Worm (Caenorhabditis elegans): ENCODE data around the gene ddl-3.
"Not testable (repeated sequence)": the region's sequence is repeated elsewhere in the genome, so short reads cannot be mapped to it uniquely, and the experiment has no call there.

ddl-3 gene

DNA sequence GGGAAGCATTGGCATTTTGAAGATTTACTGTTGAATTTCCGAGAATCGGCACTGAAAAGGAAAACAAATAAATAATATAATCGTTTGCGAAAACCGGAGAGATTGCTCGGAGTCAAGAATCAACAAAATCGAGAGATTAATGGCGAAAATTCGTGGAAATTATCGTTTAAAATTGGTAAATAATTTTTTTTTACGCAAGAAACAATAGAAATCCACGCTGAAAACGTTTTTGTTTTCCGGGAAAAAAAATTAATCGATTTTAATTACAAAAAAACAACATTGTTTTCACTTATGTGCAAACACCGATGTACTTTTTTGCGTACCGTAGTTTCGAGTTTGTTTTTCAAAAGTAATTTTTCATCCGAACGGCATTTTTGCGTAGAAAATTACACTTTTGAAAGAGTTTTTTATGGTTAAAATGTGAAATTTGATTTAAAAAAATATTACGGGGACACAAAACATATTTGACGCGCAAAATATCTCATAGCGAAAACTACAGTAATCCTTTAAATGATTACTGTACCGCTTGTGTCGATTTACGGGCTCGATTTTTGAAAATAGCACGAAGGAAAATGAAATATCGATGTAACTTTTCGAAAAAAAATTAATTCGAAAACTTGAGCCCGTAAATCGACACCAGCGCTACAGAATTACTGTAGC is 33.4 kb downstream of the ddl-3 start, which contains the start of gene ctl-3:
TSS of gene ctl-3 (minus strand) at position 51 of the 660 bp plus-strand sequence.
- no peak for TF ChIP-seq ceh-16 (tag; optimal IDR thresholded peaks at IDR 0.05)
- TF ChIP-seq nhr-23 (tag; optimal IDR thresholded peaks at IDR 0.05): no peak
- TF ChIP-seq sea-2 (GFP tag; optimal IDR thresholded peaks at IDR 0.05): no peak
- TF ChIP-seq lsy-12 (tag; optimal IDR thresholded peaks at IDR 0.05): no peak
- TF ChIP-seq nhr-11 (tag; optimal IDR thresholded peaks at IDR 0.05): no peak
- TF ChIP-seq ztf-11 (tag; optimal IDR thresholded peaks at IDR 0.05): no peak
- TF ChIP-seq pha-4 (tag; optimal IDR thresholded peaks at IDR 0.05): no peak
- no peak for TF ChIP-seq hmg-11 (tag; optimal IDR thresholded peaks at IDR 0.05)
- TF ChIP-seq snpc-4 (tag; optimal IDR thresholded peaks at IDR 0.05): no peak
- no peak for TF ChIP-seq ceh-9 (tag; optimal IDR thresholded peaks at IDR 0.05)
- TF ChIP-seq nhr-28 (tag; optimal IDR thresholded peaks at IDR 0.05): no peak
- TF ChIP-seq daf-12 (tag; optimal IDR thresholded peaks at IDR 0.05): no peak
- no peak for TF ChIP-seq lin-15B (tag; optimal IDR thresholded peaks at IDR 0.05)
- TF ChIP-seq nhr-76 (tag; optimal IDR thresholded peaks at IDR 0.05): no peak
- no peak for TF ChIP-seq pqm-1 (tag; optimal IDR thresholded peaks at IDR 0.05)
- TF ChIP-seq eor-1 (tag; optimal IDR thresholded peaks at IDR 0.05): no peak
- TF ChIP-seq elt-2 (tag; optimal IDR thresholded peaks at IDR 0.05): no peak
- TF ChIP-seq mml-1 (tag; optimal IDR thresholded peaks at IDR 0.05): no peak
- no peak for TF ChIP-seq nhr-12 (tag; optimal IDR thresholded peaks at IDR 0.05)
- TF ChIP-seq fos-1 (tag; optimal IDR thresholded peaks at IDR 0.05): no peak

DNA sequence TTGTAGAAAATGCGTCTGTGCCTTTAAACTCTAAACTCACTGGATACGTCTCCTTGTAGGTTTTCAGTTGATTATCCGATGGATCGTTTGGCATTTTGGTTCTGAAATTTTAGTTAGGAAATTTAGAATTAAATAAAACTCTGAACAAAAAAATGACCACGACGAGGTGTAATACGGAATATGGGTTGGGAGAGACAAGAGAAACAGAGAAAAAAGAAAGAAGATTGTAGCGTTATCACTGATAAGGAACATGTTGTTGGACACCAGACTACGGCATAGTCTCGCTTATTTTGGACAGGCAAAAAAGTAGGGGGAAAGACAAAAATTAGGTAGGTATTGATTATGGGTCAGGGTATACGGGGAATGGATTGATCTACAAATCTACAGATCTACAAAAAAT is 38.1 kb downstream of the ddl-3 start, which contains the start of gene ctl-1:
TSS of gene ctl-1 (minus strand) at position 101 of the 400 bp plus-strand sequence.
- not testable (repeated sequence) for TF ChIP-seq aly-2, fos-1, lin-15B (tag; optimal IDR thresholded peaks at IDR 0.05)

DNA sequence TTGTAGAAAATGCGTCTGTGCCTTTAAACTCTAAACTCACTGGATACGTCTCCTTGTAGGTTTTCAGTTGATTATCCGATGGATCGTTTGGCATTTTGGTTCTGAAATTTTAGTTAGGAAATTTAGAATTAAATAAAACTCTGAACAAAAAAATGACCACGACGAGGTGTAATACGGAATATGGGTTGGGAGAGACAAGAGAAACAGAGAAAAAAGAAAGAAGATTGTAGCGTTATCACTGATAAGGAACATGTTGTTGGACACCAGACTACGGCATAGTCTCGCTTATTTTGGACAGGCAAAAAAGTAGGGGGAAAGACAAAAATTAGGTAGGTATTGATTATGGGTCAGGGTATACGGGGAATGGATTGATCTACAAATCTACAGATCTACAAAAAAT is 42.3 kb downstream of the ddl-3 start, which contains the start of gene ctl-2:
TSS of gene ctl-2 (minus strand) at position 101 of the 400 bp plus-strand sequence.
- not testable (repeated sequence) for TF ChIP-seq zag-1, R02D3.7, nhr-12 (tag; optimal IDR thresholded peaks at IDR 0.05)

DNA sequence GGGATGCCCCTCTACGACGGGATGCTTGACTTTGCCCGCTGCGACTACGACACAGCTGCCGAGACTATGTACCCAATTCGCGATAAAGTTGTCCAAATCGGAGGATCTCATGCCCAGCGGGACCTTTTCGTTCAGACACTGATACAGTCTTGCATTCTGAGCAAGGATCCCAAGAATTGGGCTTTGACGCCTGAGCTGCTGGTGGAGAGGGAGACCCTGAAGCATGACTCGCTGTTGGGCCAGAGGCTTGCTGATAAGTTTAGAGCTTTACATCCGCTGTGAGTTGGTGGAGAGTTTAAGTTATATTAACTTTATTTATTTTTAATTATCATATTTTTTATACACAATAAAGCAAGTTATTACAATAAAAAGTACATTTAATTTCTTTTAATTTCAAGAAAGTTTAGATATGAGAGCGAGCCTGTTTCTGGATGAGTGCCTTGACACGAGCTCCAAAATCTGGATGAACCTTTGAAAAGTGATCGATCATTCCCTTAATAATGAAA is 44.9 kb downstream of the ddl-3 start:
- TF ChIP-seq unc-39 (tag; optimal IDR thresholded peaks at IDR 0.05) (no peak), nhr-77 (tag; optimal IDR thresholded peaks at IDR 0.05) (no peak), fkh-10 (GFP tag; optimal IDR thresholded peaks at IDR 0.05) (no peak), elt-2 (tag; optimal IDR thresholded peaks at IDR 0.05) (peak; percentile 20), elt-1 (tag; optimal IDR thresholded peaks at IDR 0.05) (no peak), aly-2 (tag; optimal IDR thresholded peaks at IDR 0.05) (no peak), ceh-9 (tag; optimal IDR thresholded peaks at IDR 0.05) (no peak), egl-27 (tag; optimal IDR thresholded peaks at IDR 0.05) (no peak)

DNA sequence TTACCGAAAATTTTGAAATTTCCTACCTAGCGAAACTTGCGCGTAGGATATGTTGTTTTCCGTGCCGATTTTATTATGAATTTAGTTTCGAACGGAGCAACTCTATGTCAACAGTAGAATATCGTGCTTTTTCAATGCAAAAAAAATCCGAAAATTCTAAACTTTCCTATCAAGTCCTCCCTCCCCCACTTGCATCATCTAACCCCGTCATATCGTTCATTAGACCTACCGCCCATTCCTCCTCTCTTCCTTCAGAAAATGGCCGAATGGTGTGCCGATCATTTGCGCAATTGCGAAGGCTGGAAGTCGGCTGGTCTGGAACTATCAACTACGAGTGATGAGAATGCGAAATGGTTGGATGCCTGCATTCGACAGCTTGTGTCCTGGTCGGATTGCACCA is 47.2 kb downstream of the ddl-3 start, which contains the start of gene Y54G11A.7:
TSS of gene Y54G11A.7 (plus strand) at position 256 of the 400 bp plus-strand sequence.
- TF ChIP-seq elt-2 (tag; optimal IDR thresholded peaks at IDR 0.05): peak; percentile 36

DNA sequence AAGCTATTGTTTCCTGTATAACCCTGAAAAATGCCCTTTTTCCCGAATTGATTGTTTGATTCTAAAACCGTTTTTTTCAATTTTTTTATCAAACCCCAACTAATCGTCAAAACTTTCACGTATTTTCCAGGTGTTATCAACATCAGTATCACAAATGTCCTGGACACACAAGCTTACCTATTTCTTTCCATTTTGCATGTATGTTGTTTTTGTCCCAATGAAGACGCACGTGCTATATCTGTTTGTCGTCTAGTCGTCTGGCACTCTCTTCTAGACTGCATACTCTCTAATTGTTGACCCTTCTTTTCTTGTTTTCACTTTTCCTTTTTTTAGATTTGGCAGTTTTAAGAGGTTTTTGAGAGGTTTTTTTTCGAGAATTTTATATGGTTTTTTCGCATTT is 47.9 kb downstream of the ddl-3 start:
- TF ChIP-seq eor-1 (tag; optimal IDR thresholded peaks at IDR 0.05) (no peak), nhr-77 (tag; optimal IDR thresholded peaks at IDR 0.05) (no peak), nhr-23 (tag; optimal IDR thresholded peaks at IDR 0.05) (peak; percentile 47), fkh-10 (GFP tag; optimal IDR thresholded peaks at IDR 0.05) (no peak), egl-27 (tag; optimal IDR thresholded peaks at IDR 0.05) (no peak), pha-4 (tag; optimal IDR thresholded peaks at IDR 0.05) (peak; percentile 96), fos-1 (tag; optimal IDR thresholded peaks at IDR 0.05) (no peak), fkh-2 (tag; optimal IDR thresholded peaks at IDR 0.05) (no peak), nhr-67 (tag; optimal IDR thresholded peaks at IDR 0.05) (no peak), nfya-1 (tag; optimal IDR thresholded peaks at IDR 0.05; ENCODE audit: insufficient read depth) (peak; percentile 53), nhr-25 (tag; optimal IDR thresholded peaks at IDR 0.05) (peak; percentile 27), ztf-11 (tag; optimal IDR thresholded peaks at IDR 0.05) (no peak), sea-2 (GFP tag; optimal IDR thresholded peaks at IDR 0.05) (no peak), snpc-4 (tag; optimal IDR thresholded peaks at IDR 0.05) (peak; percentile 42), hmg-11 (tag; optimal IDR thresholded peaks at IDR 0.05) (no peak), R02D3.7 (tag; optimal IDR thresholded peaks at IDR 0.05) (no peak), jun-1 (tag; optimal IDR thresholded peaks at IDR 0.05) (peak; percentile 63), daf-12 (tag; optimal IDR thresholded peaks at IDR 0.05) (no peak), ZK546.5 (tag; optimal IDR thresholded peaks at IDR 0.05) (no peak), lsy-12 (tag; optimal IDR thresholded peaks at IDR 0.05) (no peak), tbx-2 (tag; optimal IDR thresholded peaks at IDR 0.05) (no peak), elt-3 (tag; optimal IDR thresholded peaks at IDR 0.05) (no peak), nhr-28 (tag; optimal IDR thresholded peaks at IDR 0.05) (no peak), ceh-28 (tag; optimal IDR thresholded peaks at IDR 0.05) (peak; percentile 23), ceh-16 (tag; optimal IDR thresholded peaks at IDR 0.05) (no peak), egl-5 (tag; optimal IDR thresholded peaks at IDR 0.05) (peak; percentile 24), lin-39 (tag; optimal IDR thresholded peaks at IDR 0.05) (no peak), pqm-1 (tag; optimal IDR thresholded peaks at IDR 0.05) (peak; percentile 61), lin-15B (tag; optimal IDR thresholded peaks at IDR 0.05) (no peak)

All from whole organism, L3 larva.